Fruit fly (Drosophila melanogaster): ENCODE data around the gene Smox.

Smox gene

dm6 chrX:8152077-8152476 lies 10.0 kb upstream of the Smox start, which contains the start of gene Gbeta5:
Gene Gbeta5, minus strand, starts transcription at chrX:8152275.
- TF ChIP-seq CG17801 (GFP tag; optimal IDR thresholded peaks at IDR 0.05; ENCODE audit: partially characterized antibody), result no peak

dm6 chrX:8148556-8148955 lies 6.5 kb upstream of the Smox start, which contains the start of gene CG10959:
Gene CG10959, plus strand, starts transcription at chrX:8148783.
- no peak for TF ChIP-seq CG17801 (GFP tag; optimal IDR thresholded peaks at IDR 0.05; ENCODE audit: partially characterized antibody)

dm6 chrX:8147649-8148048 lies 5.6 kb upstream of the Smox start, which contains the start of gene CG15336:
Gene CG15336, plus strand, starts transcription at chrX:8147949.
- TF ChIP-seq CG17801 (GFP tag; optimal IDR thresholded peaks at IDR 0.05; ENCODE audit: partially characterized antibody), result no peak

DNA sequence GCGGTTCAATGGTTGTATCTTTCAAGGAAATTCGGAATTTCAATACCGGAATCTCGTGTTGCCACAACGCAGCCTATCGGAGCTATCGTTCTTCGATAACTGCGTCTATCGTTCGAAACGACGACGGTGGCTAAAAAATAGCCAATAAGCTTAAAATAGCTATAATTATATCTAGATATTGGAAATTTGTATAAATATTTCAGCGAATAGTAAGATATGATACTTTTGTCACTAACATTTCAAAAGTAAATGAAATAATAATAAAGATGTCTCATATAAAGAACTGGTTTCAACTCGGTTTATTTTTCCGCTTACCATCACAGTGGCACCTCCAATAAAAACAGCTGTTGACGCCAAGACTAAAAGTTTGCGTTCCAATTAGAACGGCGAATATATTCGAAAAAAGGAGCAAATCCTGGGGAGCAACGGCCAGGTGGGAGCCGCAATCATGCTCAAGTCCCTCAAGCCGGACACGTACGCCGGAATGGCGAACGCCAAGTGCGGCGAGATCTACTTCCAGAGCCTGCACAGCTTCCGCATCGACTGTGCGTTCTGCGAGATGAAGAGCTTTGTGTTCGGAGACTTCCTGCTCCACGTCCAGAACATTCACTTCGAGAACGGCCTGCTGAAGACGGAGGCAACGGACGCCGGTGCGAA lies 3.5 kb upstream of the Smox start, which contains the start of the genes alpha-PheRS and CG2129:
Gene alpha-PheRS (minus strand): TSS at position 102 of the 657 bp plus-strand sequence.
Gene CG2129 (plus strand): TSS at position 339 of the 657 bp plus-strand sequence.
- peak; percentile 75 for TF ChIP-seq CG17801 (GFP tag; optimal IDR thresholded peaks at IDR 0.05; ENCODE audit: partially characterized antibody)

dm6 chrX:8143537-8143936 lies 1.5 kb upstream of the Smox start, which contains the start of gene CG17982:
Gene CG17982, minus strand, starts transcription at chrX:8143835.
- TF ChIP-seq CG17801 (GFP tag; optimal IDR thresholded peaks at IDR 0.05; ENCODE audit: partially characterized antibody), result peak; percentile 97

- no peak for TF ChIP-seq CG17801 (GFP tag; optimal IDR thresholded peaks at IDR 0.05; ENCODE audit: partially characterized antibody)
These were observed 569 bp downstream of the Smox start for dm6 chrX:8141353-8142066.

- no peak for TF ChIP-seq CG17801 (GFP tag; optimal IDR thresholded peaks at IDR 0.05; ENCODE audit: partially characterized antibody)
These were observed 1.4 kb downstream of the Smox start for dm6 chrX:8140707-8141106.

- TF ChIP-seq CG17801 (GFP tag; optimal IDR thresholded peaks at IDR 0.05; ENCODE audit: partially characterized antibody), result no peak
These were observed 4.8 kb downstream of the Smox start for dm6 chrX:8137285-8137684.

- TF ChIP-seq CG17801 (GFP tag; optimal IDR thresholded peaks at IDR 0.05; ENCODE audit: partially characterized antibody), result no peak
These were observed 6.6 kb downstream of the Smox start, which contains the start of the genes cyr and CG2120 for dm6 chrX:8135420-8135874. Gene cyr, minus strand, starts transcription at chrX:8135713. Gene CG2120, plus strand, starts transcription at chrX:8135824.

- peak; percentile 69 for TF ChIP-seq CG17801 (GFP tag; optimal IDR thresholded peaks at IDR 0.05; ENCODE audit: partially characterized antibody)
These were observed 10.3 kb downstream of the Smox start, which contains the start of gene CG10958 for dm6 chrX:8131693-8132313. Gene CG10958, plus strand, starts transcription at chrX:8132285.

- TF ChIP-seq CG17801 (GFP tag; optimal IDR thresholded peaks at IDR 0.05; ENCODE audit: partially characterized antibody), result peak; percentile 40
These were observed 12.7 kb downstream of the Smox start, which contains the start of gene CG2116 for dm6 chrX:8129204-8129997. Gene CG2116, plus strand, starts transcription at chrX:8129812.

DNA sequence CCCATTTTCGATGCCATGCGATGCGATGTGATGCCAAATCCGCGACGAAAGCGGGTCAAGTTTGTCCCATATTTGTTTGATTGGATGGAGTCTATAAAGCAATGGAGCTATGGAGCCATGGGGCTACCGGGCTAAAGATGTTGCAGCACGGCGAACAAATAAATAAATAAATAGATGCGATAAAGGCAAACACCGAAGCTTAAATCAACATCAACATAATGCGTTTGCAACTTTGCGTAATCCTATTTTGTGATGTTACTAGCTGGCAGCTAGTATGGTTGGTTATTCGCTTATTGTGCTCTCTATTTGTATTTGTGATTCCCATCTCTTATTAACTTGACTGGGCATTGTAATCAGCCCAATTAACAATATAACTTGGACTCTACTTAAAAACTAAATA lies 13.9 kb downstream of the Smox start:
- no peak for TF ChIP-seq CG17801 (GFP tag; optimal IDR thresholded peaks at IDR 0.05; ENCODE audit: partially characterized antibody)

dm6 chrX:8126149-8126548 lies 15.9 kb downstream of the Smox start:
- TF ChIP-seq CG17801 (GFP tag; optimal IDR thresholded peaks at IDR 0.05; ENCODE audit: partially characterized antibody), result no peak

dm6 chrX:8125224-8125649 lies 16.8 kb downstream of the Smox start:
- TF ChIP-seq CG17801 (GFP tag; optimal IDR thresholded peaks at IDR 0.05; ENCODE audit: partially characterized antibody), result no peak

All from ovary, adult (tissue).